Worm (Caenorhabditis elegans) whole organism, dauer: ENCODE data around the gene Y53G8AM.6.

Source experiments
- unc-62 ChIP-seq: sonication (generic microtip); optimal IDR thresholded peaks from 2 replicates; lab custom pipeline; 2017; ENCODE audit warnings: missing biosample characterization, missing genetic modification reagents, missing genetic modification characterization

Y53G8AM.6 gene

ce11 chrIII:3253736-3254135, 5.9 kb downstream of the Y53G8AM.6 start:
- TF ChIP-seq unc-62: no peak

ce11 chrIII:3253043-3253442, 6.5 kb downstream of the Y53G8AM.6 start, which contains the start of gene Y53G8AL.3:
Gene Y53G8AL.3 (minus strand): TSS chrIII:3253143.
- TF ChIP-seq unc-62: no peak

ce11 chrIII:3250596-3251112, 8.9 kb downstream of the Y53G8AM.6 start, which contains the start of gene Y53G8AL.4:
Gene Y53G8AL.4 (minus strand): TSS chrIII:3250646.
- no peak for TF ChIP-seq unc-62

ce11 chrIII:3249038-3249420, 10.6 kb downstream of the Y53G8AM.6 start:
- TF ChIP-seq unc-62: no peak

ce11 chrIII:3248307-3249037, 11.1 kb downstream of the Y53G8AM.6 start, which contains the start of gene nduf-9:
Gene nduf-9 (minus strand): TSS chrIII:3248575.
- no peak for TF ChIP-seq unc-62

- no peak for TF ChIP-seq unc-62
These were observed 17.2 kb downstream of the Y53G8AM.6 start for ce11 chrIII:3242379-3242778.

- no peak for TF ChIP-seq unc-62
These were observed 17.6 kb downstream of the Y53G8AM.6 start for ce11 chrIII:3241943-3242342.

ce11 chrIII:3241361-3241760, 18.2 kb downstream of the Y53G8AM.6 start:
- no peak for TF ChIP-seq unc-62

- TF ChIP-seq unc-62: no peak
These were observed 18.7 kb downstream of the Y53G8AM.6 start for ce11 chrIII:3240893-3241292.

- no peak for TF ChIP-seq unc-62
These were observed 26.9 kb downstream of the Y53G8AM.6 start, which contains the start of gene Y53G8AL.1 for ce11 chrIII:3232650-3233152. Gene Y53G8AL.1 (plus strand): TSS chrIII:3233102.

- TF ChIP-seq unc-62: no peak
These were observed 35.5 kb downstream of the Y53G8AM.6 start for ce11 chrIII:3224102-3224501.

ce11 chrIII:3222707-3223106, 36.9 kb downstream of the Y53G8AM.6 start:
- no peak for TF ChIP-seq unc-62

- TF ChIP-seq unc-62: no peak
These were observed 39.3 kb downstream of the Y53G8AM.6 start for ce11 chrIII:3220287-3220686.

ce11 chrIII:3219050-3219449, 40.5 kb downstream of the Y53G8AM.6 start, which contains the start of gene frm-8:
Gene frm-8 (minus strand): TSS chrIII:3219150.
- no peak for TF ChIP-seq unc-62
